Fruit fly (Drosophila melanogaster) whole organism: ENCODE data around the gene CG17377.
A peak's percentile ranks its signal among the peaks of the same experiment; 100 is the strongest.

ENCODE experiments used
- CG8478 ChIP-seq: fragments of >200 bp; optimal IDR thresholded peaks from 2 replicates; lab custom pipeline; 2018; ENCODE audit warnings: inconsistent platforms
- Dll ChIP-seq: fragments of >200 bp; optimal IDR thresholded peaks from 2 replicates; lab custom pipeline; 2017
- EcR ChIP-seq, 2 experiments: fragments of >200 bp; optimal IDR thresholded peaks; 2 replicates each; lab custom pipeline; 2017; ENCODE audit warnings: missing biosample characterization in 2 of 2, missing genetic modification characterization in 2 of 2, missing genetic modification reagents in 2 of 2
- pan ChIP-seq: fragments of >200 bp; optimal IDR thresholded peaks from 2 replicates; lab custom pipeline; 2017
- psq ChIP-seq: fragments of >200 bp; optimal IDR thresholded peaks from 2 replicates; lab custom pipeline; 2017
- usp ChIP-seq: fragments of >200 bp; optimal IDR thresholded peaks from 2 replicates; lab custom pipeline; 2017; ENCODE audit warnings: missing biosample characterization, missing genetic modification characterization, mixed read lengths

CG17377 gene

DNA sequence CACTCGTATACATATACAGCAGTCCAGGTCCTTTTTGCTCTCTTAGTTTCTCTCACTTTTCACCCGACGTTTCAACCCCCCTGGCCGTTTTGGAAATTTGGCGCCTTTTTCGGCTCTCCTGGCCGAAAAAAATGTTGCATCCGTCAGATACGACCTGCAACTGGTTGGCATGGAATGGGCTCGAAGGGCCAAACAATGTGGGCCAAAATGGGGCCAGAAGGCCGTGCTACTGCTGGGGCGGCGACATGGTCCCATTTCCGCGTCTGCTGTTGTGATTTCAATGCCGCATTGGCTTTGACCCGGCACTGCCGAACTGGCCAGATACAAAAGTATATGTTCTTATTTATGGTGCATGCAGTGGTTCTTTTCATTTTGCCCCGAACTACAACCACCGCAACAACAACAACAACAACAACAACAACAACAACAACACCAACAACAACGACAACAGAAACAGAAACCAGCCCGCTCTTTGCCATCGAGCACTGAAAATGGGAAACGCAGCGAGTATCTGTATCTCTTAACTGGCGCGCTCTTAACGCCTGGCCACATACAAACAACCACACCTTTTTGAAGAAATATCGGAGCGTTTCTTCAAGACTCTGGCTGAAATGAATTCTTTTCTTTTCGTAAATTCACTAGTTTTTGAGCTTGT lies 8.8 kb downstream of the CG17377 start:
- TF ChIP-seq usp (GFP tag; lab: Kevin White, UChicago): no peak
- no peak for TF ChIP-seq Dll (lab: Kevin White, UChicago)
- no peak for TF ChIP-seq EcR (GFP tag; optimal IDR thresholded peaks at IDR 0.05; lab: Kevin White, UChicago)
- TF ChIP-seq CG8478 (lab: Kevin White, UChicago): no peak
- no peak for TF ChIP-seq pan (lab: Kevin White, UChicago)
- TF ChIP-seq psq: no peak

DNA sequence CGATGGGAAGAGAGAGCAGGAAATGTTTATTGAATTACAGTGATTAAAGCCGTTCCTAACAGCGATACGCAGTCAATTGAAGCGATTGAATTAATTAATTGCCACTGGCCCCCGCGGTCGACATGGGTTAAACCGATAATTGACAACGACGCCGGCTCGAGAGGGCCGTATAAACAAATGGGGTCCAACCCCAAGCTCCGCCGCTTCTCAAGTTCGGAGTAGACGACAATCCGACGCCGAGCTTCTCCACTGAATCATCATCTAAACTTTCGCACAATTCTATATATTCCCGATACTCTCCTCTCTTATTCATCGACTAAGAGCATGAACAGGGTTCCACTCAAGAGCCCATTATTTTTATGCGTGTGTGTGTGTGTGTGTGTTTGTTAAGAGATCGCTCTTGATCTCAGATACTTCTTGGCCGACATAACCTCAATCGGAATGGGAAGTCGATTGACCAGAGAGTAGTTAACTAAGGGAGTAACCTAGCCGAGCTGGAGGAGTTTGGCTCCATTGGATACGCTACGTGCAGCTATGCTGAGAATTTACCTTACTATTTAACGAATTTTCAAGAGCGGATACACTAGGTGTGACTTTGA lies 10.7 kb downstream of the CG17377 start:
- no peak for TF ChIP-seq EcR (GFP tag; optimal IDR thresholded peaks at IDR 0.05; lab: Kevin White, UChicago)
- no peak for TF ChIP-seq psq
- no peak for TF ChIP-seq Dll (lab: Kevin White, UChicago)
- TF ChIP-seq pan (lab: Kevin White, UChicago): no peak
- TF ChIP-seq CG8478 (lab: Kevin White, UChicago): no peak
- no peak for TF ChIP-seq usp (GFP tag; lab: Kevin White, UChicago)

DNA sequence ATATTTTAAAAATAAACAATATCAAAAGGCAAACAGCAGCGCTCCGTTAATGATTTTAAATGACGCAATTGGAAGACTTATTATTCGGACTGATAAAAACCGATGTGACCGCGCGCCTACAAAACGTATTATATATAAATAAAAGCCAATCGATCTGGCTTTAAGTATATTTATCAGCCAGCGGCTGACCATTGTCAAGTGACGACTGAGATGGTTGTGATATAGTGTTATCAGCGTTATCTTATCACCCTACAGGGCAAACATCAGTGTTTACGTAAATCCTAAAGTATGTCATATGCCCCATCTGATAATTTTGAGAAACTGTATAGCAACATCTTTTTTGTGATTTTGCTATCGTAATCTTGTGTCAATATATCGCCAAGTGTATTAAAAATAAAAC lies 13.3 kb downstream of the CG17377 start:
- TF ChIP-seq Dll (lab: Kevin White, UChicago) (no peak), pan (lab: Kevin White, UChicago) (no peak), usp (GFP tag; lab: Kevin White, UChicago) (no peak), EcR (GFP tag; optimal IDR thresholded peaks at IDR 0.05; lab: Kevin White, UChicago) (no peak), CG8478 (lab: Kevin White, UChicago) (no peak), psq (no peak)

DNA sequence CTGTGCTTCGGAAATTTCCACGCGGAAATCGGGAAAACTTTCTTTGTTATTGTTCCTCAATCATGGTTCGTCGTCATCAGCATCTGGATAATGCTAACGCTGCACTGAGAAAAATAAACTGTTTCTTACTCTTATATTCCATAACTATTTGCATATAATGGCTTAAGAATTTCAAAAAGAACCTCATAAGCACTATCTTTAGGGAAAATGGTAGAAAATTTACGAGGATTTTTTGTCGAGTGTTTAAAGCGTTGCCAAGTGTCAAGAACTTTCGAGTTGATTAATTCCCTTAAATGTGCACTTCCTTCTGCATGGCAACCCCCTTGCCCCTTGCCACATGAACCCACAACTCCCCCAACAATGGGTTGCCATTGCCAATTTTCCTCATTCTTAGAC lies 14.7 kb downstream of the CG17377 start:
- TF ChIP-seq pan (lab: Kevin White, UChicago) (no peak), EcR (GFP tag; optimal IDR thresholded peaks at IDR 0.05; lab: Kevin White, UChicago) (no peak), Dll (lab: Kevin White, UChicago) (no peak), usp (GFP tag; lab: Kevin White, UChicago) (no peak), psq (no peak), CG8478 (lab: Kevin White, UChicago) (no peak)

DNA sequence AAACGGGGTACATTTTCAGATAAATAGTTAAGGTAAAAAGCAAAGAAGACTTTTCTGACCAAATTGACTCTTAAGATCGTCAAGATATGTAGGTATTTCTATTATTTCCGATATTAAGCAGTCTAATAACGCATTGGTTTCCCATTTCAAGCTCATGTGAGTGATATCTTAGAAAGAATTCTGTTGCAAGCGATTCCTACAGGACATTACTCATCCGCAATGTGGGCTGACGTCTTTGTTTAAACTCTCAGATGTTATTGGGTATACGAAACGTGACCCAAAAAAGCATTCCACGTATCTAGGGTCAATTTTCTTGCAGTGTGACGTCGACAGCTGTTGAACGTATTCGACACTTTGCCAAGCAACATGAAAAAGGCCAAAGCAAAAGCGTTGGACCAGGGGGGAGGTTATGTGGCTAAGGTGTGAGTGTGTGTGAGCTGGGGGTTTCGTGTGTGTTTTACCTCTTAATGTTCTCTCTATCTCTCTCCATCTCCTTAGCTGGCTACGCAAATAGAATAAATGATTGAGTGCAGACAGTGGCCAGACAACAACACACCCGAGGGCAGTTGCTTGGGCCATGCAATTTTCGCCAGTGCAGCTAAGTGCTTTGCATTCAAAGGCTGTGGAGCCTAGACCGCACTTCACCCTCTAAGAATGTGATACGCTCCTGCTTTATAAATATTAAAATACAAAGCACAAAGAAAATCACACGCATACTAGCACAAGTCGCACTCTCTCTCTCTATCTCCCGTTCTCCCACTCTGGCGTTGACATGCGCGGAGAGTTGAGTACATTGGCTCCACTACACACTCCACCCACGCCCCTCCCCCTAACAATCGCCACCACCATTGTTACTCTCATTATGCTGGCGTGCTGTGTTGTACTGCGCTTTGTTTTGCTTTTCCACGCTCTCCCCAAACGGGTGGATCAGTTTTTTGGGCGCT lies 15.3 kb downstream of the CG17377 start:
- TF ChIP-seq usp (GFP tag; lab: Kevin White, UChicago) (no peak), psq (no peak), pan (lab: Kevin White, UChicago) (no peak), CG8478 (lab: Kevin White, UChicago) (peak; percentile 36), EcR (GFP tag; optimal IDR thresholded peaks at IDR 0.05; lab: Kevin White, UChicago) (peak; percentile 76 to 79), Dll (lab: Kevin White, UChicago) (peak; percentile 91)

DNA sequence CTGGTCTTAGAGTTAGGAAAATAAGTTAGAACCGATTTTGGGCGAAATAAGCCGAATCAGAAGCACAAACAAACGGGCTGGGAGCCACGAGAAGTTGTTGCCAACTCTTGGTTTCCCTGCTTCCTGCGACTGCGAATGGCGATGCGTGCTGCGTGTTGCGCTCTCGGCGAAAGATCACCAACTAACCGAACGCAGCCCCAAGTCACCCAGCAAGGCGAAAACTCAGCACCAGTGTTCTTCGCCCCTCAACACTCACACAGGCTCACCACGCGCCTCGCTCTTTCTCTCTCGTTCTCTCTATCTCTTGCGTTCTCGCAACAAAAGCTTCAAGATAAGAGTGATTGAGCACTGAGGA lies 16.0 kb downstream of the CG17377 start, which contains the start of gene nrv1:
TSS of gene nrv1 (minus strand) at position 188 of the 355 bp plus-strand sequence.
- TF ChIP-seq psq: no peak
- TF ChIP-seq usp (GFP tag; lab: Kevin White, UChicago): no peak
- no peak for TF ChIP-seq pan (lab: Kevin White, UChicago)
- TF ChIP-seq Dll (lab: Kevin White, UChicago): peak; percentile 91
- no peak for TF ChIP-seq EcR (GFP tag; optimal IDR thresholded peaks at IDR 0.05; lab: Kevin White, UChicago)
- TF ChIP-seq CG8478 (lab: Kevin White, UChicago): no peak

DNA sequence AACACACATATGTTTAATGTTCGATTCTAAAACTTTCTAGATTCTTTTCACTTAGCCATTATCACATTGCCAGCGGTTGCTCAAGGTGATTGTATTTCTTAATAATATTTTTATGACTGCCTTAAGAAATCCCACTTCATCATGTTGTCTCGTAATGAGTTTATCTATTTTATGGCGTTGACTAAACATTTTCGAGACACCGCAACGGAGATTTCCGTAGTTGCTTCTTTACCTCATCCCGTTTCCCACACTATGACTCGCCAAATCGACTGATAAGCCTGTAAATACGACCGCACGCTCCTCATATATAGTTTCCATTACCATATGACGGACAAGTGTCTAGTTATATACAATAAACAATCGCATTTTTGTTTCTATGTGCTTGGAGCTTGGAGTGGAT lies 17.1 kb downstream of the CG17377 start:
- TF ChIP-seq usp (GFP tag; lab: Kevin White, UChicago) (no peak), Dll (lab: Kevin White, UChicago) (no peak), EcR (GFP tag; optimal IDR thresholded peaks at IDR 0.05; lab: Kevin White, UChicago) (no peak), pan (lab: Kevin White, UChicago) (no peak), CG8478 (lab: Kevin White, UChicago) (no peak), psq (no peak)

DNA sequence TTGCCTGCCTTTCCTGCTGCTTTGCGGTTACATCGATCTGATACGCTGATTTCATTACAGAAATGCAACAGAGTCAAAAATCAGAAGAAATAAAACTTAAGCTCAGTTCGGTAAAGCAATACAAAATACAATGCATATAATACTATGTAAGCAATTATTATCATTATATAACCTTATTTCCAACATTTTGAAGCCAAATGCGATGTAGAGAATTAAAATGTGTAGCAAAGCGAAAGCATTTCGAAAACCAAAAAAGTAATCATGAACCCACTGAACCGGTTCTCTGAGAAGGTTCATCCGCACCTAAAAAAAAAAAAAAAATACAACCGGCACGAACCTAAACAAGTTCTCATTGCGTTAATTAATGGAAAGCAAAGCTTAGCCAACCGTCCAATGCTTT lies 18.4 kb downstream of the CG17377 start:
- TF ChIP-seq EcR (GFP tag; optimal IDR thresholded peaks at IDR 0.05; lab: Kevin White, UChicago): no peak
- TF ChIP-seq psq: no peak
- TF ChIP-seq usp (GFP tag; lab: Kevin White, UChicago): no peak

DNA sequence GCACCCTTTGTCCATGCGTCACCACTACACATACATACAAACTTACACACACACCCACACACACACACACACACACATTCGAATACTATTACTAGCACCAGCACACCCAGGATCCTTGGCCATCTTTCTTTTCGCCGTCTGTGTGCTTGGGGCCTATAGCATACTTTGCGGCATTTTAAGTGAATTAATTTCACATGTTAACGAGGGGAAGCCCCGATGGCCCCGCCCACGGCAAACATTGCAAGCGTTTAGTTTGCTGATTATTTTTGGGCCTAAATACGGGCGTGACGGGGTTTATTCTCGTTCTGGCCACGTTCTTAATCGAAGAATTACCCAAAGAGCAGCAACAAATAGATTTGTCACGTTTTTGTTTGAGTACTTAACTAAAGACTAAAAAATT lies 19.2 kb downstream of the CG17377 start:
- no peak for TF ChIP-seq Dll (lab: Kevin White, UChicago)
- TF ChIP-seq pan (lab: Kevin White, UChicago): no peak
- no peak for TF ChIP-seq usp (GFP tag; lab: Kevin White, UChicago)
- TF ChIP-seq psq: no peak
- no peak for TF ChIP-seq EcR (GFP tag; optimal IDR thresholded peaks at IDR 0.05; lab: Kevin White, UChicago)
- TF ChIP-seq CG8478 (lab: Kevin White, UChicago): no peak

DNA sequence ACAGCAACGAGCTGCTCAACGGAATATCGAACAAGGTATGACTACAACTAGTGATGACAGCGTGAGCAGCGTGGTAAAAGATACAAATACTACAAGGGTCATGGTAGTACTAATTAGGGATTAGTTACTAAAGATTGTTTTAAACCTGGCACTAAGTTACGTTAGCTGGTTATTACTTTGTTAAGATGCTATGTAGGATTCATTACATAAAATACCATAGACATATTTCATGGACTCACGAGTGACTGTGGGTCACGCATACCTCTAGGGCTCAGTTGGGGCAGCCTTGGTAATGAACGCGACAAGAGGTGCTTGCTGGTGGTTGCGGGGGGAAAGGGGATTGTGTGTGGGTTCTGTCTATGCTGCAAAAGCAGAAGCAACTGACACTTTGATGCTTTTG lies 27.8 kb downstream of the CG17377 start:
- TF ChIP-seq Dll (lab: Kevin White, UChicago) (no peak), psq (no peak)

DNA sequence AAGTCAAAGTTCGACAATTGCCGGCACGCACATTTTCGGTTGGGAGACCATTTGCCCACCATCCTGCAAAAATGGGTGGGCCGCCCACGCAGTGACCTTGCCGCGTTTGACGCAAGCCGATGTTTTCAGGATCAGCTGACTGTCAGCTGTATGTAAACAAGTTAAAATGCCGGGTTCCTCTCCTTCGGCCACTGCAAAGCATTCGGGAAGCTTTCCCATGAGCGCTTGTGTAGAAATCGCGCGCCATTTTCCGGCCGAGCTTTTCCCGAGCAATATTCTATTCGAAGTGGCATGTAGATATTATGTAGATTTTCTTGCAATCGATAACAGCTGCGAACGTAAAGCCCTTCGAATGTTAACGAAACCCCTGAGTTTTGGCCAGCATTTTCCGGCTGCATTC lies 29.0 kb downstream of the CG17377 start, which contains the start of gene CG17378:
TSS of gene CG17378 (plus strand) at position 397 of the 400 bp plus-strand sequence.
- TF ChIP-seq pan (lab: Kevin White, UChicago) (no peak), Dll (lab: Kevin White, UChicago) (no peak), psq (no peak), usp (GFP tag; lab: Kevin White, UChicago) (no peak), EcR (GFP tag; optimal IDR thresholded peaks at IDR 0.05; lab: Kevin White, UChicago) (no peak), CG8478 (lab: Kevin White, UChicago) (no peak)
